Worm (Caenorhabditis elegans): ENCODE data around the gene F36H5.18.

F36H5.18 gene

ce11 chrII:1738844-1739243 lies 20.9 kb upstream of the F36H5.18 start, which contains the start of the genes irld-9 and irld-33:
Gene irld-9 (minus strand): TSS chrII:1738944.
Gene irld-33 (plus strand): TSS chrII:1739052.
- TF ChIP-seq pha-4 (tag; optimal IDR thresholded peaks at IDR 0.05): no peak
- TF ChIP-seq sox-2 (GFP tag; IDR thresholded peaks at IDR 0.05): no peak
- no peak for TF ChIP-seq sdc-2 (tag; optimal IDR thresholded peaks at IDR 0.05)
- TF ChIP-seq ceh-45 (GFP tag; IDR thresholded peaks at IDR 0.05): no peak
- no peak for TF ChIP-seq pax-1 (tag; optimal IDR thresholded peaks at IDR 0.05)
- TF ChIP-seq mec-3 (tag; optimal IDR thresholded peaks at IDR 0.05; ENCODE audit: borderline replicate concordance): no peak
- TF ChIP-seq dve-1 (tag; optimal IDR thresholded peaks at IDR 0.05): no peak
- TF ChIP-seq npax-4 (tag; optimal IDR thresholded peaks at IDR 0.05): no peak
- TF ChIP-seq pros-1 (tag; optimal IDR thresholded peaks at IDR 0.05): no peak
- no peak for TF ChIP-seq tbx-7 (tag; optimal IDR thresholded peaks at IDR 0.05)
- no peak for TF ChIP-seq fax-1 (tag; optimal IDR thresholded peaks at IDR 0.05)
- no peak for TF ChIP-seq lim-6 (tag; optimal IDR thresholded peaks at IDR 0.05)
- no peak for TF ChIP-seq gmeb-2 (tag; optimal IDR thresholded peaks at IDR 0.05)
- no peak for TF ChIP-seq ceh-9 (tag; optimal IDR thresholded peaks at IDR 0.05)
- TF ChIP-seq elt-2 (tag; optimal IDR thresholded peaks at IDR 0.05): no peak
- no peak for TF ChIP-seq lin-11 (tag; optimal IDR thresholded peaks at IDR 0.05)
- no peak for TF ChIP-seq unc-42 (tag; optimal IDR thresholded peaks at IDR 0.05)
- TF ChIP-seq C38D4.7 (GFP tag; optimal IDR thresholded peaks at IDR 0.05): no peak
- no peak for TF ChIP-seq ceh-24 (tag; optimal IDR thresholded peaks at IDR 0.05)

DNA sequence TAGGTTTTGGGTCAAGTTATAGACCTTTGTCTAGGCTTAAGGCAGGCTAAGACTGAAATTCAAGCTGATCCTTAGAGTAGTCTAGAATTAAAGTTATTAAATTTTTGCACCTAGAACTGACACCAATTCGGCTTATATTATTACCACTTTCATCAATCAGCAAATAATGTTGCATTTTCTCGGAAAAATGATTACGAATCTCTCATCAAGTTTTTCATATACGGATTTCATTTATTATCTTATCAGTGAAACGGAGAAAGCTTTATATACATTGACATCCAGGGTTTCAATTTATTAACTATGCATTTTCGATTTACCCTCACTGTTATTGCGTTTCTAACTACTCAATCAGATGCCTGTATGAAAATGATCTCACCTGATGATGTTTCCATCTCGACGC lies 18.5 kb upstream of the F36H5.18 start, which contains the start of gene K07G6.1:
TSS of gene K07G6.1 (plus strand) at position 301 of the 400 bp plus-strand sequence.
- TF ChIP-seq Y22D7AL.16 (tag; optimal IDR thresholded peaks at IDR 0.05) (no peak), hlh-13 (GFP tag; optimal IDR thresholded peaks at IDR 0.05) (no peak), ceh-14 (tag; optimal IDR thresholded peaks at IDR 0.05) (no peak), dmd-4 (tag; optimal IDR thresholded peaks at IDR 0.05; ENCODE audit: borderline replicate concordance) (no peak), unc-3 (GFP tag; conservative IDR thresholded peaks at IDR 0.05) (no peak), unc-3 (tag; optimal IDR thresholded peaks at IDR 0.05) (no peak), ref-2 (tag; optimal IDR thresholded peaks at IDR 0.05) (no peak), C08G9.2 (tag; optimal IDR thresholded peaks at IDR 0.05) (no peak), lin-11 (tag; optimal IDR thresholded peaks at IDR 0.05) (no peak), fkh-10 (GFP tag; optimal IDR thresholded peaks at IDR 0.05) (no peak), pha-4 (tag; optimal IDR thresholded peaks at IDR 0.05) (no peak)

ce11 chrII:1742535-1742934 lies 17.2 kb upstream of the F36H5.18 start, which contains the start of gene F36H5.12:
Gene F36H5.12 (plus strand): TSS chrII:1742835.
- TF ChIP-seq K02D7.2 (tag; optimal IDR thresholded peaks at IDR 0.05): no peak

DNA sequence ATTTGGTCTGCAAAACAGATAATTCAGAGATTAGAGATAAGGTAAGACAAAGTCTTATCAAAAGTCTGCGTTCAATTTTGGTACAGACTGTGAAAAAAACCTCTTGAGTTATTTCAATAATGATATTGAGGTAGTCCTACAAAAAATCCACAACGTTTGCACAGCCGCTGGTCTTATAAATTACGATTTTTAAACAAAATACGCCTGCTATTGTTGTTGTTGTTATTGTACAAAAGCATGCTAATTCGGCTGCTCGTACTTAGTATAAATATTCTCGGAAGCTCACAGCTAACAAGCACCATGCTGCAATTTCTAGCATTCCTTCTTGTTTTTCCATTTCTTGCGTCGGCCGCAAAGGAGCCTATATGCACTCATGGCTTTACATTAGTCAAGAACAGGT lies 15.5 kb upstream of the F36H5.18 start, which contains the start of gene clec-19:
TSS of gene clec-19 (plus strand) at position 301 of the 400 bp plus-strand sequence.
- TF ChIP-seq dve-1 (tag; optimal IDR thresholded peaks at IDR 0.05) (no peak), ceh-19 (GFP tag; optimal IDR thresholded peaks at IDR 0.05) (no peak), ceh-6 (GFP tag; optimal IDR thresholded peaks at IDR 0.05) (no peak), ahr-1 (tag; optimal IDR thresholded peaks at IDR 0.05) (no peak), ceh-34 (tag; optimal IDR thresholded peaks at IDR 0.05) (no peak), unc-86 (tag; optimal IDR thresholded peaks at IDR 0.05) (no peak), hlh-8 (tag; optimal IDR thresholded peaks at IDR 0.05) (no peak), fax-1 (tag; optimal IDR thresholded peaks at IDR 0.05) (no peak), C08G9.2 (tag; optimal IDR thresholded peaks at IDR 0.05) (no peak), unc-55 (GFP tag; optimal IDR thresholded peaks at IDR 0.05) (no peak), nfya-1 (tag; optimal IDR thresholded peaks at IDR 0.05) (no peak), Y22D7AL.16 (tag; optimal IDR thresholded peaks at IDR 0.05) (no peak), pag-3 (tag; optimal IDR thresholded peaks at IDR 0.05; ENCODE audit: borderline replicate concordance) (no peak), tbx-2 (tag; optimal IDR thresholded peaks at IDR 0.05) (no peak), madf-2 (tag; optimal IDR thresholded peaks at IDR 0.05) (no peak)

All from whole organism, late embryonic.